Fruit fly (Drosophila melanogaster): ENCODE results near the gene CG32486.

The CG32486 gene

dm6 chr3L:3070274-3071204 is at the start of gene CG32486, which contains the start of gene PAN3 (continued):
- TF ChIP-seq dati (GFP tag; IDR thresholded peaks at IDR 0.05) = no peak
- peak; percentile 51 for TF ChIP-seq wek (GFP tag; optimal IDR thresholded peaks at IDR 0.05)
- peak; percentile 83 for TF ChIP-seq CG2116 (GFP tag; optimal IDR thresholded peaks at IDR 0.05)
- peak; percentile 62 for TF ChIP-seq CG17385 (GFP tag; optimal IDR thresholded peaks at IDR 0.05)
- TF ChIP-seq CG30020 (tag; optimal IDR thresholded peaks at IDR 0.05) = peak; percentile 67
- TF ChIP-seq psq (GFP tag; optimal IDR thresholded peaks at IDR 0.05) = peak; percentile 95
- 0 out of 2 replicates have a peak, but pooled peaks have one; percentile 18 for TF ChIP-seq H2.0 (GFP tag; IDR thresholded peaks at IDR 0.05)
- TF ChIP-seq CG6272 (GFP tag; IDR thresholded peaks at IDR 0.05) = peak; percentile 33; the same call in 1 of the 2 replicates
- peak; percentile 59 for TF ChIP-seq CG12299 (tag; optimal IDR thresholded peaks at IDR 0.05)
- no peak for TF ChIP-seq Mes4 (GFP tag; optimal IDR thresholded peaks at IDR 0.05)
- peak; percentile 52; the same call in 1 of the 3 replicates for TF ChIP-seq gce (GFP tag; IDR thresholded peaks at IDR 0.05)
- no peak for TF ChIP-seq Six4 (GFP tag; optimal IDR thresholded peaks at IDR 0.05)
- TF ChIP-seq tgo (GFP tag; IDR thresholded peaks at IDR 0.05) = no peak
- peak; percentile 26 for TF ChIP-seq CG7271 (tag; optimal IDR thresholded peaks at IDR 0.05)
- peak; percentile 94 for TF ChIP-seq CG7928 (GFP tag; optimal IDR thresholded peaks at IDR 0.05)
- peak; percentile 86 for TF ChIP-seq CG16779 (GFP tag; IDR thresholded peaks at IDR 0.05)
- TF ChIP-seq CG10959 (GFP tag; IDR thresholded peaks at IDR 0.05) = no peak
- TF ChIP-seq hth (optimal IDR thresholded peaks at IDR 0.05) = no peak
- peak; percentile 11 for TF ChIP-seq CG15011 (GFP tag; optimal IDR thresholded peaks at IDR 0.05)
- peak; percentile 83 for TF ChIP-seq nmo (GFP tag; optimal IDR thresholded peaks at IDR 0.05)
- TF ChIP-seq CG18599 (GFP tag; optimal IDR thresholded peaks at IDR 0.05) = peak; percentile 53
- TF ChIP-seq CG16815 (GFP tag; optimal IDR thresholded peaks at IDR 0.05) = no peak
- TF ChIP-seq pan (optimal IDR thresholded peaks at IDR 0.05) = no peak
- TF ChIP-seq pan (GFP tag; optimal IDR thresholded peaks at IDR 0.05 in 1 of 2, IDR thresholded peaks at IDR 0.05 in 1 of 2) = no peak
- TF ChIP-seq CG30403 (GFP tag; optimal IDR thresholded peaks at IDR 0.05) = peak; percentile 38
- TF ChIP-seq shn (GFP tag; optimal IDR thresholded peaks at IDR 0.05) = no peak
- no peak for TF ChIP-seq croc (GFP tag; conservative IDR thresholded peaks at IDR 0.05)
- no peak for TF ChIP-seq dimm (GFP tag; IDR thresholded peaks at IDR 0.05)
- TF ChIP-seq Rx (GFP tag; IDR thresholded peaks at IDR 0.05) = 0 out of 2 replicates have a peak, but pooled peaks have one; percentile 33
- peak; percentile 39 for TF ChIP-seq Antp (GFP tag; optimal IDR thresholded peaks at IDR 0.05)
- peak; percentile 35 for TF ChIP-seq CG31365 (tag; optimal IDR thresholded peaks at IDR 0.05)
- TF ChIP-seq chm (GFP tag; IDR thresholded peaks at IDR 0.05) = peak; percentile 92
- peak; percentile 70 for TF ChIP-seq her (GFP tag; optimal IDR thresholded peaks at IDR 0.05)
- no peak for TF ChIP-seq CG30431 (GFP tag; optimal IDR thresholded peaks at IDR 0.05)
- TF ChIP-seq stc (GFP tag; IDR thresholded peaks at IDR 0.05) = peak; percentile 64; the same call in 1 of the 2 replicates
- TF ChIP-seq lilli (GFP tag; optimal IDR thresholded peaks at IDR 0.05) = peak; percentile 42
- TF ChIP-seq CG7987 (GFP tag; optimal IDR thresholded peaks at IDR 0.05) = peak; percentile 83
- peak; percentile 66 for TF ChIP-seq CG2712 (tag; optimal IDR thresholded peaks at IDR 0.05)
- TF ChIP-seq CG17568 (GFP tag; optimal IDR thresholded peaks at IDR 0.05) = no peak
- peak; percentile 61 for TF ChIP-seq Dp (GFP tag; optimal IDR thresholded peaks at IDR 0.05)
- TF ChIP-seq exex (tag; optimal IDR thresholded peaks at IDR 0.05) = peak; percentile 19
- peak; percentile 93 for TF ChIP-seq Med (GFP tag)
- peak; percentile 52; the same call in 1 of the 2 replicates for TF ChIP-seq CG1024 (GFP tag; IDR thresholded peaks at IDR 0.05)
- peak; percentile 49 for TF ChIP-seq p53 (GFP tag; optimal IDR thresholded peaks at IDR 0.05)
- TF ChIP-seq CG14441 (GFP tag; IDR thresholded peaks at IDR 0.05) = 0 out of 2 replicates have a peak, but pooled peaks have one; percentile 18
- peak; percentile 92 for TF ChIP-seq amos (GFP tag; IDR thresholded peaks at IDR 0.05; ENCODE audit: partially characterized antibody)
- TF ChIP-seq slp2 (GFP tag; optimal IDR thresholded peaks at IDR 0.05) = no peak
- TF ChIP-seq lab (GFP tag; optimal IDR thresholded peaks at IDR 0.05) = peak; percentile 80
- peak; percentile 76 for TF ChIP-seq CG4617 (GFP tag; optimal IDR thresholded peaks at IDR 0.05; ENCODE audit: borderline replicate concordance)

All from whole organism, embryonic.